Fruit fly (Drosophila melanogaster): Measurements from ENCODE around the gene Gs1.

Gene Gs1

dm6 chr2L:87255-87723 lies 44.6 kb upstream of the Gs1 start, which contains the start of gene net (continued):
- TF ChIP-seq schlank (tag; optimal IDR thresholded peaks at IDR 0.05) (peak; percentile 62), CG31365 (tag; optimal IDR thresholded peaks at IDR 0.05) (no peak), Oli (tag; optimal IDR thresholded peaks at IDR 0.05) (peak; percentile 62), maf-S (GFP tag; optimal IDR thresholded peaks at IDR 0.05) (no peak), CG17385 (GFP tag; optimal IDR thresholded peaks at IDR 0.05) (peak; percentile 68), tin (GFP tag; optimal IDR thresholded peaks at IDR 0.05) (peak; percentile 26), oc (tag; optimal IDR thresholded peaks at IDR 0.05) (no peak), lilli (GFP tag; optimal IDR thresholded peaks at IDR 0.05) (peak; percentile 56), sob (GFP tag; IDR thresholded peaks at IDR 0.05) (peak; percentile 69; the same call in 1 of the 2 replicates), Ets65A (GFP tag) (peak; percentile 48), danr (GFP tag; IDR thresholded peaks at IDR 0.05) (no peak; the same call in 1 of the 2 replicates), CG16813 (GFP tag; IDR thresholded peaks at IDR 0.05; ENCODE audit: partially characterized antibody) (no peak), ken (GFP tag; IDR thresholded peaks at IDR 0.05) (peak; percentile 49; the same call in 2 of the 3 replicates), CG15269 (tag; optimal IDR thresholded peaks at IDR 0.05) (peak; percentile 78), CG8359 (GFP tag; optimal IDR thresholded peaks at IDR 0.05; ENCODE audit: borderline replicate concordance) (no peak), CG1647 (GFP tag; optimal IDR thresholded peaks at IDR 0.05) (no peak), Dek (tag; optimal IDR thresholded peaks at IDR 0.05) (peak; percentile 66), Hr51 (GFP tag; optimal IDR thresholded peaks at IDR 0.05) (peak in 1 of 2 experiments; percentile 72), E2f1 (GFP tag; IDR thresholded peaks at IDR 0.05) (0 out of 2 replicates have a peak, but pooled peaks have one; percentile 37), croc (GFP tag; conservative IDR thresholded peaks at IDR 0.05) (peak; percentile 32; the same call in 2 of the 3 replicates), slp2 (GFP tag; optimal IDR thresholded peaks at IDR 0.05) (no peak), cad (GFP tag; optimal IDR thresholded peaks at IDR 0.05) (no peak), Tbp (GFP tag; optimal IDR thresholded peaks at IDR 0.05) (no peak), mld (GFP tag; IDR thresholded peaks at IDR 0.05; ENCODE audit: partially characterized antibody) (no peak), CG6813 (GFP tag; optimal IDR thresholded peaks at IDR 0.05) (peak; percentile 31), dmrt99B (tag; optimal IDR thresholded peaks at IDR 0.05) (peak; percentile 76), CG14014 (GFP tag; IDR thresholded peaks at IDR 0.05) (peak; percentile 79; the same call in 1 of the 2 replicates), phol (tag; optimal IDR thresholded peaks at IDR 0.05) (peak; percentile 65), Atf-2 (GFP tag; optimal IDR thresholded peaks at IDR 0.05) (no peak), inv (GFP tag; IDR thresholded peaks at IDR 0.05; ENCODE audit: partially characterized antibody) (no peak), sna (GFP tag; IDR thresholded peaks at IDR 0.05; ENCODE audit: partially characterized antibody) (no peak), Hey (tag; optimal IDR thresholded peaks at IDR 0.05) (peak; percentile 0), CG6791 (GFP tag; IDR thresholded peaks at IDR 0.05; ENCODE audit: partially characterized antibody) (no peak), CG2202 (tag; optimal IDR thresholded peaks at IDR 0.05) (peak; percentile 43), CkIIα-i1 (GFP tag; IDR thresholded peaks at IDR 0.05) (no peak), trem (tag; optimal IDR thresholded peaks at IDR 0.05) (peak; percentile 42), exex (tag; optimal IDR thresholded peaks at IDR 0.05) (peak; percentile 64), pros (GFP tag; optimal IDR thresholded peaks at IDR 0.05) (no peak), crol (GFP tag; IDR thresholded peaks at IDR 0.05) (no peak), cato (GFP tag; optimal IDR thresholded peaks at IDR 0.05; ENCODE audit: borderline replicate concordance) (no peak), CG17802 (tag; optimal IDR thresholded peaks at IDR 0.05) (peak; percentile 15), dati (GFP tag; IDR thresholded peaks at IDR 0.05) (no peak), br (optimal IDR thresholded peaks at IDR 0.05) (no peak), CG9817 (tag; optimal IDR thresholded peaks at IDR 0.05) (peak; percentile 79), MTF-1 (GFP tag; optimal IDR thresholded peaks at IDR 0.05; ENCODE audit: borderline replicate concordance) (no peak), CG17359 (tag; optimal IDR thresholded peaks at IDR 0.05) (peak; percentile 55), unpg (GFP tag; optimal IDR thresholded peaks at IDR 0.05) (peak; percentile 63), HmgD (GFP tag; optimal IDR thresholded peaks at IDR 0.05) (no peak), h (optimal IDR thresholded peaks at IDR 0.05) (no peak), bowl (GFP tag; IDR thresholded peaks at IDR 0.05) (no peak)

Measured in whole organism, embryonic.